Fruit fly (Drosophila melanogaster) whole organism, wandering third instar larva: Measurements from ENCODE around the gene Ide.

Source experiments
- Abd-B ChIP-seq: fragments of >200 bp; optimal IDR thresholded peaks from 2 replicates; lab custom pipeline; 2017; ENCODE audit warnings: missing biosample characterization, missing genetic modification characterization
- CG32264 ChIP-seq: fragments of 200-800 bp; sonication (Bioruptor generic); optimal IDR thresholded peaks from 2 replicates; lab custom pipeline; 2016; ENCODE audit warnings: missing biosample characterization, missing genetic modification characterization
- CG9705 ChIP-seq: fragments of 200-800 bp; sonication (Bioruptor generic); optimal IDR thresholded peaks from 2 replicates; lab custom pipeline; 2018; ENCODE audit warnings: missing biosample characterization, mild to moderate bottlenecking, missing genetic modification characterization
- CrebA ChIP-seq: fragments of 200-800 bp; sonication (Bioruptor generic); optimal IDR thresholded peaks from 2 replicates; lab custom pipeline; 2016; ENCODE audit warnings: missing biosample characterization, mild to moderate bottlenecking, missing genetic modification characterization, borderline replicate concordance
- Dfd ChIP-seq: fragments of >200 bp; optimal IDR thresholded peaks from 2 replicates; lab custom pipeline; 2017; ENCODE audit warnings: missing biosample characterization, missing genetic modification characterization
- Dif ChIP-seq: fragments of 200-275, 200-300 bp; sonication (Bioruptor generic); optimal IDR thresholded peaks from 2 replicates; lab custom pipeline; 2018; ENCODE audit warnings: missing biosample characterization, missing genetic modification characterization; ENCODE audit not compliant: partially characterized antibody
- GATAd ChIP-seq: sonication (Bioruptor generic); optimal IDR thresholded peaks from 2 replicates; lab custom pipeline; 2016; ENCODE audit warnings: missing biosample characterization, missing genetic modification characterization
- HLH106 ChIP-seq: fragments of 200-800 bp; optimal IDR thresholded peaks from 3 replicates; lab custom pipeline; 2019; ENCODE audit warnings: missing biosample characterization, mild to moderate bottlenecking, missing genetic modification characterization, moderate library complexity
- Hnf4 ChIP-seq: fragments of 200-800 bp; sonication (Bioruptor generic); optimal IDR thresholded peaks from 2 replicates; lab custom pipeline; 2016; ENCODE audit warnings: missing biosample characterization, mild to moderate bottlenecking, missing genetic modification characterization
- Hr78 ChIP-seq: fragments of >200 bp; optimal IDR thresholded peaks from 2 replicates; lab custom pipeline; 2017; ENCODE audit warnings: missing biosample characterization, missing genetic modification characterization
- Hr83 ChIP-seq: fragments of 200-300 bp; sonication (Bioruptor generic); optimal IDR thresholded peaks from 2 replicates; lab custom pipeline; 2016; ENCODE audit warnings: missing biosample characterization, mild to moderate bottlenecking, missing genetic modification characterization, moderate library complexity; ENCODE audit not compliant: poor library complexity, severe bottlenecking
- Jra ChIP-seq: sonication (Bioruptor generic); optimal IDR thresholded peaks from 2 replicates; lab custom pipeline; 2016; ENCODE audit warnings: missing biosample characterization, missing genetic modification characterization
- Mio ChIP-seq: sonication (Bioruptor generic); optimal IDR thresholded peaks from 2 replicates; lab custom pipeline; 2016; ENCODE audit warnings: missing biosample characterization, missing genetic modification characterization
- Myc ChIP-seq: fragments of >200 bp; optimal IDR thresholded peaks from 2 replicates; lab custom pipeline; 2017
- N ChIP-seq: fragments of >200 bp; optimal IDR thresholded peaks from 2 replicates; lab custom pipeline; 2018; ENCODE audit warnings: missing biosample characterization, missing external identifiers, missing genetic modification characterization
- OdsH ChIP-seq: fragments of 200-800 bp; sonication (Bioruptor generic); optimal IDR thresholded peaks from 2 replicates; lab custom pipeline; 2016; ENCODE audit warnings: missing biosample characterization, mild to moderate bottlenecking, missing genetic modification characterization
- Rel ChIP-seq, 2 experiments: fragments of 200-800 bp; sonication (Bioruptor generic) in 1 of 2; optimal IDR thresholded peaks; 2 replicates in 1 of 2; 3 replicates in 1 of 2; lab custom pipeline; 2016 to 2019; ENCODE audit warnings: mild to moderate bottlenecking in 2 of 2, missing biosample characterization in 2 of 2, missing genetic modification characterization in 2 of 2, moderate library complexity in 1 of 2
- Sp1 ChIP-seq: fragments of 200-800 bp; sonication (Bioruptor generic); optimal IDR thresholded peaks from 3 replicates; lab custom pipeline; 2019; ENCODE audit warnings: missing biosample characterization, mild to moderate bottlenecking, missing genetic modification characterization, moderate library complexity
- Vsx2 ChIP-seq: fragments of 200-300, 225-300 bp; sonication (Bioruptor generic); optimal IDR thresholded peaks from 2 replicates; lab custom pipeline; 2018; ENCODE audit warnings: missing biosample characterization, missing genetic modification characterization; ENCODE audit not compliant: partially characterized antibody
- br ChIP-seq: fragments of 200-800 bp; sonication (Bioruptor generic); optimal IDR thresholded peaks from 2 replicates; lab custom pipeline; 2016; ENCODE audit warnings: missing biosample characterization, missing genetic modification characterization
- brk ChIP-seq: fragments of 200-800 bp; sonication (Bioruptor generic); optimal IDR thresholded peaks from 2 replicates; lab custom pipeline; 2016; ENCODE audit warnings: missing biosample characterization, mild to moderate bottlenecking, missing genetic modification characterization
- dl ChIP-seq, 2 experiments: fragments of 175-275, 200-275 bp in 1 of 2; fragments of 200-275 bp in 1 of 2; sonication (Bioruptor generic); optimal IDR thresholded peaks; lab custom pipeline; 2018; ENCODE audit warnings: mild to moderate bottlenecking in 2 of 2, missing biosample characterization in 2 of 2, missing genetic modification characterization in 2 of 2, moderate library complexity in 2 of 2; ENCODE audit not compliant: partially characterized antibody in 2 of 2, insufficient read depth in 1 of 2
- dmrt93B ChIP-seq: fragments of 200-800 bp; sonication (Bioruptor generic); optimal IDR thresholded peaks from 2 replicates; lab custom pipeline; 2018; ENCODE audit warnings: missing biosample characterization, mild to moderate bottlenecking, missing genetic modification characterization
- dsf ChIP-seq: sonication (Bioruptor generic); optimal IDR thresholded peaks from 2 replicates; lab custom pipeline; 2016; ENCODE audit warnings: missing biosample characterization, missing genetic modification characterization, borderline replicate concordance
- ey ChIP-seq: fragments of 200-800 bp; sonication (Bioruptor generic); optimal IDR thresholded peaks from 2 replicates; lab custom pipeline; 2016; ENCODE audit warnings: missing biosample characterization, missing genetic modification characterization
- foxo ChIP-seq, 2 experiments: fragments of 200-800 bp; sonication (Bioruptor generic); optimal IDR thresholded peaks; 2 replicates in 1 of 2; 3 replicates in 1 of 2; lab custom pipeline; 2016 to 2017; ENCODE audit warnings: missing biosample characterization in 2 of 2, missing genetic modification characterization in 2 of 2
- fru ChIP-seq: fragments of 200-800 bp; sonication (Bioruptor generic); optimal IDR thresholded peaks from 3 replicates; lab custom pipeline; 2016; ENCODE audit warnings: missing biosample characterization, mild to moderate bottlenecking, missing genetic modification characterization
- h ChIP-seq: fragments of 200-800 bp; sonication (Bioruptor generic); optimal IDR thresholded peaks from 3 replicates; lab custom pipeline; 2016; ENCODE audit warnings: missing biosample characterization, mild to moderate bottlenecking, missing genetic modification characterization
- jim ChIP-seq: fragments of 175-275, 200-325 bp; sonication (Bioruptor generic); optimal IDR thresholded peaks from 2 replicates; lab custom pipeline; 2016; ENCODE audit warnings: missing biosample characterization, mild to moderate bottlenecking, missing genetic modification characterization
- lola ChIP-seq: fragments of >200 bp; optimal IDR thresholded peaks from 2 replicates; lab custom pipeline; 2017; ENCODE audit warnings: missing biosample characterization, missing genetic modification characterization
- pan ChIP-seq: fragments of >200 bp; optimal IDR thresholded peaks from 2 replicates; lab custom pipeline; 2017
- psq ChIP-seq: fragments of 200-800 bp; sonication (Bioruptor generic); optimal IDR thresholded peaks from 3 replicates; lab custom pipeline; 2017; ENCODE audit warnings: missing biosample characterization, mild to moderate bottlenecking, missing genetic modification characterization, moderate library complexity
- rgr ChIP-seq: fragments of 200-800 bp; sonication (Bioruptor generic); optimal IDR thresholded peaks from 3 replicates; lab custom pipeline; 2016; ENCODE audit warnings: missing biosample characterization, mild to moderate bottlenecking, missing genetic modification characterization
- sage ChIP-seq: fragments of 200-800 bp; sonication (Bioruptor generic); optimal IDR thresholded peaks from 2 replicates; lab custom pipeline; 2016; ENCODE audit warnings: missing biosample characterization, mild to moderate bottlenecking, missing genetic modification characterization
- sv ChIP-seq: fragments of 200-800 bp; sonication (Bioruptor generic); optimal IDR thresholded peaks from 3 replicates; lab custom pipeline; 2016; ENCODE audit warnings: missing biosample characterization, missing genetic modification characterization
- tai ChIP-seq: sonication (Bioruptor generic); optimal IDR thresholded peaks from 2 replicates; lab custom pipeline; 2016; ENCODE audit warnings: missing biosample characterization, missing genetic modification characterization
- usp ChIP-seq: fragments of >200 bp; optimal IDR thresholded peaks from 2 replicates; lab custom pipeline; 2017; ENCODE audit warnings: missing biosample characterization, missing genetic modification characterization
- woc ChIP-seq: sonication (Bioruptor generic); optimal IDR thresholded peaks from 2 replicates; lab custom pipeline; 2016; ENCODE audit warnings: missing biosample characterization, mild to moderate bottlenecking, missing genetic modification characterization

The Ide gene

DNA sequence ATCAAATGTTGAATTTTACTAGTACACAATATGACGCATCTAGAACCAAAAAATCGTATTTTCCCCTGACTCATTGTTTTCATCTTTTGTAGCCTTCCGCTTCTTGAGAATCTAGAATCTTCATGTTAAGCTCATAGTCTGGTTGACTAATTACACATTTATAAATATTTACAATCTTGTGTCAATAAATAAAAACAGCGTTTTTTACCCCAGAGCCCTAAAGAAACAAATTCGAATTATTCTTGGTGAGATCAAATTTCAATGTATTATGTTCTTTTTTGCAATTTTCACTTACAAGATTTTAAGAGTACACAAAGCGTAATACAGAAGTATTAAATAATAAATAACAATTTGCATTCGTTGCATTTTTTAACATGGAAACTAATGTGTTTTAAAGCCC, 20.4 kb upstream of the Ide start:
- no peak for TF ChIP-seq sage (GFP tag; lab: Kevin White, UChicago)
- TF ChIP-seq br (GFP tag; lab: Kevin White, UChicago): no peak

DNA sequence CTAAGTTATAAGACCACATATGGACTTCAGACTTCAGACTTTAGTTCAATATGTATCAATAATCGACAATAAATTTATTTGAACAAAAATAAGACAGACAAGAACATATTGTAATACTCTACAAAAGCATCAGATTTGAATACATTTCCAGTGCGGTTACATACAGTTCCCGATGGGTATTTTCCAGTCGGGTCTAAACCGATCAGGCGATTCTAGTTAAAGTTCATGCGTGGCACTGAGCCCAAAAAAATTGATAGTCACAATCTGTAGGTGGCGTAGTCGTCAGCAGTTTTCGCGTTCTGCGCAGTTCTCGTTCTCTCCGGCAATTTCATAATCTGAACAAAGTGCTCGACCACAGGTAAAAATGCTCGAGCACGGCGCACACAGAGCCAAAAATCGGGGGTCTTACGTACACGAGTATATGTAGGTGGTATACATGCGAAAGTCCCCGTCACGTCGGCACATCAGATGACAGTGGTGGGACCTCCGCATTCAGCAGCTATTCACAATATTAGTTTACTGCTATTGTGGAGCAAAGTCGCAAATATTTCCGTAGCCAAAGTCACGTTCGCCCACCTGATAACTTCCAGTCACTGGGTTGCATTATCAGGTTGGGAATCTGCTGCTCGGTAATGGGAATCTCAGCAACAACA, 19.7 kb upstream of the Ide start:
- no peak for TF ChIP-seq dl (GFP tag; optimal IDR thresholded peaks at IDR 0.05; lab: Kevin White, UChicago; ENCODE audit: insufficient read depth in 1 of 2, partially characterized antibody in 2 of 2)
- no peak for TF ChIP-seq jim (GFP tag; lab: Kevin White, UChicago)
- TF ChIP-seq CrebA (GFP tag; lab: Kevin White, UChicago): no peak
- no peak for TF ChIP-seq usp (GFP tag; lab: Kevin White, UChicago)
- TF ChIP-seq fru: peak; percentile 68
- no peak for TF ChIP-seq dsf (GFP tag; lab: Kevin White, UChicago)
- peak; percentile 46 for TF ChIP-seq Sp1 (GFP tag; lab: Kevin White, UChicago)
- peak; percentile 29 for TF ChIP-seq brk (GFP tag; lab: Kevin White, UChicago)
- no peak for TF ChIP-seq Abd-B (GFP tag; lab: Kevin White, UChicago)
- TF ChIP-seq GATAd: no peak
- TF ChIP-seq Hr78: no peak
- TF ChIP-seq tai (GFP tag; lab: Kevin White, UChicago): no peak
- TF ChIP-seq Rel (GFP tag; optimal IDR thresholded peaks at IDR 0.05; lab: Kevin White, UChicago): no peak
- TF ChIP-seq Rel (tag; optimal IDR thresholded peaks at IDR 0.05; lab: Kevin White, UChicago): peak; percentile 91
- peak; percentile 3 for TF ChIP-seq Hr83
- peak; percentile 59 for TF ChIP-seq psq (GFP tag; lab: Kevin White, UChicago)
- TF ChIP-seq HLH106 (tag; lab: Kevin White, UChicago): peak; percentile 25
- TF ChIP-seq Mio (GFP tag; lab: Kevin White, UChicago): no peak
- TF ChIP-seq Vsx2 (GFP tag; lab: Kevin White, UChicago): no peak
- no peak for TF ChIP-seq Jra (GFP tag; lab: Kevin White, UChicago)
- TF ChIP-seq OdsH (GFP tag; lab: Kevin White, UChicago): peak; percentile 58
- no peak for TF ChIP-seq pan (lab: Kevin White, UChicago)
- TF ChIP-seq sv (GFP tag; lab: Kevin White, UChicago): peak; percentile 8
- no peak for TF ChIP-seq sage (GFP tag; lab: Kevin White, UChicago)
- TF ChIP-seq dmrt93B (GFP tag; lab: Kevin White, UChicago): no peak
- TF ChIP-seq foxo (GFP tag; optimal IDR thresholded peaks at IDR 0.05; lab: Kevin White, UChicago): peak in 1 of 2 experiments; percentile 71
- TF ChIP-seq N: no peak
- peak; percentile 53 for TF ChIP-seq br (GFP tag; lab: Kevin White, UChicago)
- no peak for TF ChIP-seq CG9705 (GFP tag; lab: Kevin White, UChicago)
- TF ChIP-seq Dif (GFP tag; lab: Kevin White, UChicago): no peak
- peak; percentile 33 for TF ChIP-seq CG32264
- no peak for TF ChIP-seq Myc (lab: Kevin White, UChicago)
- TF ChIP-seq Dfd (GFP tag; lab: Kevin White, UChicago): no peak
- TF ChIP-seq woc (GFP tag; lab: Kevin White, UChicago): peak; percentile 50
- TF ChIP-seq Hnf4 (GFP tag; lab: Kevin White, UChicago): peak; percentile 30
- TF ChIP-seq ey (GFP tag; lab: Kevin White, UChicago): peak; percentile 54
- no peak for TF ChIP-seq lola
- TF ChIP-seq h (GFP tag; lab: Kevin White, UChicago): peak; percentile 68
- TF ChIP-seq rgr (GFP tag; lab: Kevin White, UChicago): peak; percentile 62

DNA sequence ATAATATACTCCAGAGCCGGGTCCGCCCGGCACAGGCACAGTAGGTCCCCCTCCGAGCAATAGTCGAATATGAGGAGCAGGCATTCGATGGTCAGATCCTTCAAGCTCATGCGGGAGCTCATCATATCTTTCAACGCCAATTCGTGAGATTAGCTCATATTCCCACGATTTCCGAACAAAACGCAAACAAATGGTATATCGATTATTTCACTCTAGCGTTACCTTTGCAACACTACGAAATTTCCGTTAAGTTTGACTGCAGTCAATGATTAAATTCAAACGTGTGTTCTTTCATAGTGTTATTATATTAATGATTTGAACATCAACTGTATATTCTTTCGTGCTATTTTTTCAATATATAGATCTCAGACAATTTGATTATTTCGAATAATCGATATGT, 17.7 kb upstream of the Ide start, which contains the start of gene CG33969:
Gene CG33969, minus strand, starts transcription at position 197 of the 400 bp plus-strand sequence.
- TF ChIP-seq Rel (GFP tag; optimal IDR thresholded peaks at IDR 0.05; lab: Kevin White, UChicago) (no peak), Rel (tag; optimal IDR thresholded peaks at IDR 0.05; lab: Kevin White, UChicago) (peak; percentile 49), dmrt93B (GFP tag; lab: Kevin White, UChicago) (no peak), h (GFP tag; lab: Kevin White, UChicago) (peak; percentile 8), Jra (GFP tag; lab: Kevin White, UChicago) (peak; percentile 11)
